Fruit fly (Drosophila melanogaster): ENCODE results near the gene CG15725.

The CG15725 gene

DNA sequence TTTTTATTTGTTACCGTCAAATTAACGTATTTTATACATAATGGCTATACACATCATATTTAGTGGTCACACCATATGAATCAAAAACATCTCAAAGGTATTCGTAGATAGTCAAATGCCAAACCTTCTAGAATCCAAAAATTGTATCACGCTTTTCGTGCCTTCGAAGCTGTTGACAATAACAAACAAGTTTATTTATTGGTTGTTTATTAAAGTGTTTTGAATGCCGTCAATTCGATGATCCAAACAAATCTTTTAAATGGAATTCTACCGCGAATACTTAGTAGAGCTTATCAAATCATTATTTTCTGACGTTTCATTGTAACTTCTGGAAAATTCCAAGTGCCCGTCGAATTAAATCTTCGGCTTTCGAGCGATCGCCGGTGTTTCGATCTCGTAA, 38.6 kb upstream of the CG15725 start:
- TF ChIP-seq psq (optimal IDR thresholded peaks at IDR 0.05) (no peak), Myc (optimal IDR thresholded peaks at IDR 0.05) (no peak), Sin3A (optimal IDR thresholded peaks at IDR 0.05) (no peak), insv (optimal IDR thresholded peaks at IDR 0.05) (no peak), ttk (optimal IDR thresholded peaks at IDR 0.05) (no peak)

DNA sequence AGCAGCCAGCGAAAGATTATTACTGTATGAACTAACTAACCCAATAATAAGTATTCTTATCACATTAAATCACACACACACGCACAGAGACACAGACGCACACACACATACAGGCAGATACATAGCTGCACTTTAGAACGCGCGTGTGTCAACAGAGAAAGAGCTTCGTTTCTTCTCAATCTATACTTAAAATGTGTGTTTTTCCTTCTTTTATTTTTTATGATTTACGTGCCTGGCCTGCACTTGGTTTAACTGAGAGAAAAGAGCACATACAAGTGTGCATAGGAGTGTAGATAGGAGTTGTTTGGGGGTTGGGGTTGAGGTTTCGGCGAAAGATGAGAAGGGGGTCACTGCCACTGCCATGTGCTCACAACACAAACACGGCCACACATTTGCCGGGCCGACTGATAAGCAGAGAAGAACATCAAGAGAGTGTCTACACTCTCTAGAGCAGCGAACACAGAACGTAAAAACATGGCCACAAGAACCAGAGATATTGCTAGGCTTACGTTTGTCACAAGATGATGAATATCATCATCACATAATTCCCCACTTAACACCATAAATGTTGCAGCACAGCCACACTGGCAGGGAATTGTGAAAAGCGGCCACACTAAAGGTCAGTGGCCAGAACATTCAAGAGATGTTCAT, 37.9 kb upstream of the CG15725 start:
- TF ChIP-seq psq (optimal IDR thresholded peaks at IDR 0.05) (no peak), h (optimal IDR thresholded peaks at IDR 0.05) (no peak), Myc (optimal IDR thresholded peaks at IDR 0.05) (no peak), insv (optimal IDR thresholded peaks at IDR 0.05) (no peak), Sin3A (optimal IDR thresholded peaks at IDR 0.05) (no peak), ttk (optimal IDR thresholded peaks at IDR 0.05) (no peak)

DNA sequence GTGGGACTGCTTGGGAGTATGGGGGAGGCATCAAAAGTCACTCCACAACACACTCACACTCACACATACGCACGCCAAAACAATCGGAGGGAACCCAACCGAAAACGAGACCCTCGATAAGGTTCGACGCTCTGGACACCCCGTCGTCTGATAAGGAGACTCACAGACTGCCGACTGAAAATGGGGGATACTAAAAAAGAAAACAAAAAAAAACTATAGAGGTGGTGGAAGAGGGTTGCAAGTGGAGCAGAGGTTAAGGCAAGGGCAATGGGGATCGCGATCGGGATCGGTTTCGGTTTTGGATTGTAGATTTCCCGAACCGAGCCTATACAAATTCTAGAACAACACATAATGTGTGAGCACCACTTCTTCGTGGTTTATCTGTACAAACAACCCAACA, 36.9 kb upstream of the CG15725 start:
- no peak for TF ChIP-seq Myc (optimal IDR thresholded peaks at IDR 0.05)
- TF ChIP-seq ttk (optimal IDR thresholded peaks at IDR 0.05): no peak
- TF ChIP-seq h (optimal IDR thresholded peaks at IDR 0.05): no peak
- no peak for TF ChIP-seq Sin3A (optimal IDR thresholded peaks at IDR 0.05)
- TF ChIP-seq psq (optimal IDR thresholded peaks at IDR 0.05): no peak
- TF ChIP-seq insv (optimal IDR thresholded peaks at IDR 0.05): no peak

DNA sequence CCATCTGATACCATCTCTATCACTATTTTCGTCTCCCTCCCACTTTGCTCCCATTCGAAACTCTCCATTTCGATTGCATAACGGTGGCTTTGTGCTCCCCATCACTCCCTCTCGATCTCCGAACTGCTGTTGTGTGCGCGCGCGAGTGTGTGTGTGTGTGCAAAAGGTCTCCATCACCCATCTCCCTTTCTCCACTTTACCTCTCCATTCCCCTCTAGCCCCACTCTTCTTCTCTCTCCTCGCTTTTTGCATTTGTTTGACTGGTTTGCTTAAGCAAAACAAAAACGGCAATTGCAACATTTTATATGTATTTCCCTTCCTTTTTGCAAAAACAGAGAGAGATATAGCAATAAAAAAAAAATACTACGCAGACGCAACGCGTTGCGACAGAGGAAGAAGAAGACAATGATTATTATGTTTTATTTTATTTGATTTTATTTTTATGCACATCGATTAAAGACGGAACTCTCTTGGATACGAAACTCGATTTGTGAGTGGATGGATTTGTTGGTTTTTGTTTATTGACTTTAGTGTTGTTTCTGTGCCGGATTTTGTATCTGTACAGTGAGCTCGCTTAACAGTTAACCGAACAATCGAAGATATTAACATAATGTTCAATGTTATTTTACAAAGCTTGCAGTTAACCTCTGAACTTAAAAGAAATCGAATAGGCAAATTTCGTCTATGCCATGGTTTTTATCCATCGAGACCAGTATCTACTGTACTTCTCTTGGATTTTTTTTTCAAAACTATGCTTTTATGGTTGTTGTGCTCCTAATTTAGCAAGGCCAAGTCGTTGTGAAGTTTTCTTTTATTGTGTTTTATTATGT, 35.8 kb upstream of the CG15725 start:
- no peak for TF ChIP-seq Myc (optimal IDR thresholded peaks at IDR 0.05)
- TF ChIP-seq ttk (optimal IDR thresholded peaks at IDR 0.05): no peak
- no peak for TF ChIP-seq insv (optimal IDR thresholded peaks at IDR 0.05)
- no peak for TF ChIP-seq h (optimal IDR thresholded peaks at IDR 0.05)
- TF ChIP-seq Sin3A (optimal IDR thresholded peaks at IDR 0.05): no peak
- TF ChIP-seq psq (optimal IDR thresholded peaks at IDR 0.05): no peak

DNA sequence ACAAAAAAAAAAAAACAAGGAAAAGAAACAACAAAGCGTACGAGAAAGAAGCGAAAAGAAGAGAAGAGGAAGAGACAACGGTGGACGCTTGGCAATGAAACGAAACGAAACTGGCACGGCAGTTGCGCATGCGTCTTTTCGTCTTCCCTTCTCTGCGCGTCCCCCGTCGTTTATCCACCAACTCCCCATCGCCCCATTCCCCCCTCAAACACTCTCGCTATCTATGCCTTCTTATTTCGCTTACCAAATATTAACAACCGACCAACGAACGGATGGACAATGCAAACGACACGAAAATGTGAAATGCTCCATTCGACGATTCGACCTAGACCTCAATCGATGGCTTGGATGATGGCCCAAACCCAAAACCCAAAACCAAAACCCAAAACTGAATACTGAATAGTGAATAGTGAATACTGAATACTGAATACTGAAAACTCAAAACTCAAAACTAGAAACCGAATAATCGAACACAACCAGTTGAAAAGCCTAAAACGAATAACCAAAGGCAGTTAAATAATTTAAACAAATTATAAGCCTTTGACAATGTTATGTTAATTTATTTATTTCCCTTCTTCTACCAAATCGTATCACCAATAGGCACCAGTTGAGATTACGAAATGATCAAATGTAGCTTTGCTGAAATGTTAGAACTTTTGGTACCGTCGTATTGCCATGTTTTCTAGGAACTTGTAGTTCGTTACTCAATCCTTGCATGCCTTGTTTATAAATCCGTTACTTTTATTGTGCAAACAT, 34.9 kb upstream of the CG15725 start:
- TF ChIP-seq ttk (optimal IDR thresholded peaks at IDR 0.05) (no peak), h (optimal IDR thresholded peaks at IDR 0.05) (no peak), Sin3A (optimal IDR thresholded peaks at IDR 0.05) (no peak), Myc (optimal IDR thresholded peaks at IDR 0.05) (no peak), insv (optimal IDR thresholded peaks at IDR 0.05) (no peak), psq (optimal IDR thresholded peaks at IDR 0.05) (no peak)

DNA sequence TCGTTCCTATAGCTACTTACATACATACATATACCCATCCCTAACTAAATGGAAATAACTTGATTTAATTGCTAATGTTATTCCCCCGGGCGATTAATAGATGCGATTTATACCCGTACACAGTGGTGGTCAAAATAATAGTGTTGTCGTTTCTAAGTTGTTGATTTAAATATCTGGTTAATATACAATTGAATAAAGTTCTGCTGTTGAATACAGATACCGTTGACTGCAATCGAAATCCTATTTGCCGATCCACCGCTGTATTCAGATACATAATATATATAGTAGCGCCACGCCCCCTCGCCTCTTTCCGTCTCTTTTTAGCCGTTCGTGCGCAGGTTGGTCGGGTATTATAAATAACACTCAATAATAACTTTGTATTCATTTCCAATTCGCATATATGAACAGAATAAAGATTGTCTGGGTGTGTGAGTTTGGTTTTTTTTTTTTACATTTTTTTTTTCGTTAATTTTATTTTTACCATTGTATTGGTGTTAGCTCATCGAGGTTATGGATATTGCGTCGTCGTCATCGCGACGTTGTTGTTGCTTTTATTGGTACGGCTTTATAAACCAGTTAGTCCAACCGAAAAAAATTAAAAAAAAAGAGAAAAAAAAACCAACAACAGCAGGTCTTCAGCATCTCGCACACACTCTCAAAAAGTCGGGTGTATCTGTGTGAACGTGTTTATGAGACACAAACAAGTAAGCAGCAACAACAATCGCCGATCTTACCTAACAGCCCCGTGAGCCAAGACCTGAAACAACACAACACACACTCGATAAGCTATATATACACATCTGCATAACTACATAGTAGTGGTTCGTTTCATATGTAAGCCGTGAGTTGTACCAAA, 33.1 kb upstream of the CG15725 start:
- TF ChIP-seq insv (optimal IDR thresholded peaks at IDR 0.05) (no peak), Myc (optimal IDR thresholded peaks at IDR 0.05) (no peak)

DNA sequence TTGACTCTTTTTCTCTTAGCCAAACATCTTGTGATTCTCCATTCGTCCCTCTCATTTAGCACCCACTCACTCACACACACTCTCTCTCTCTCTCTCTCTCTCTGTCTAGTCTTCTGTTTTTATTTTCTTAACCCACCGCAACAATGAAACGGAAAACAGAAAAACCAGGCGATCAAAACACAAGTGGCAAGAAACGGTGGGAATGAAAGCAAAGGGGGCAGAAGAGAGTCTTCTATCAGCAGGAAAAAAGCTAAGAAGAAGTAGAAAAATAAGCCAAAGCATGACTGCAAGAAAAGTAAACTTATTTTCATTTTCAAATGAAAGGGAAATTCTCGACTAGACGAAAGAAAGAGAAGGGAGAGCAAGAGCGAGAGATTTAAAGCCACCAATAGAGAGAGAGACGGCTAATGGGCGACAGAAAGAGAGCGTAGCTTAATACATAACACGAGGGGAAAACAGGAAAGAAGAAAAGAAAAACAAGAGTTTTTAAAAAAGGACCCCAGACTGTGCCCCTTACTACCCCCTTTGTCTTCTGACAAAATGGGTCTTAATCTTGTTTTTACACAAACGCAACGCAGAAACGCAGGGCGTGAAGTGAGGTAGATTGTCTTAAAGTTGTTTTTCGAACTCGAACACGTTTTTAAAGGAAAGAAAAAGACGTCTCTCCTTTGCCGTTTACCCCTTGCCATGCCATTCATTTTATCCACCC, 31.7 kb upstream of the CG15725 start:
- TF ChIP-seq psq (optimal IDR thresholded peaks at IDR 0.05): no peak
- no peak for TF ChIP-seq ttk (optimal IDR thresholded peaks at IDR 0.05)
- TF ChIP-seq insv (optimal IDR thresholded peaks at IDR 0.05): no peak
- TF ChIP-seq h (optimal IDR thresholded peaks at IDR 0.05): no peak
- no peak for TF ChIP-seq Sin3A (optimal IDR thresholded peaks at IDR 0.05)
- no peak for TF ChIP-seq Myc (optimal IDR thresholded peaks at IDR 0.05)

DNA sequence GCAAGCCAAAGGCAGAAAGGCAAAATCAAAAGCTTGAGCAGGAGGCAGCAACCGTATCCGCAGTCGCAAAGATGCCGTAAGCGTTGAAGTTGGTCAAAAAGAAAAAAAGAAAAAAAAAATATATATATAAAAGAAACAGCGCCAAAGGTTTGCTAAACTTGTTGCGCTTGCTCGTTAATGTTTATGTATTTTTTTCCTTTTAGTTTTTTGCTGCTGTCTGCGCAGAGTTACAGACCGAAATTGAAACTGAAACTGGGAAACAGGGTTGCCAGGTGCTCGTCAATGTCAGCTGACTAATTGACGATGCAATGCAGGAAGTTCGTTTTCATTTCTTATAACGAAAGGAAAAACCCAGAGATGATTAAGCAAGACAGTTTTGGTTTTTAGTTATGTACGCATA, 30.4 kb upstream of the CG15725 start:
- TF ChIP-seq Sin3A (optimal IDR thresholded peaks at IDR 0.05) (no peak), psq (optimal IDR thresholded peaks at IDR 0.05) (no peak), h (optimal IDR thresholded peaks at IDR 0.05) (no peak), insv (optimal IDR thresholded peaks at IDR 0.05) (no peak), ttk (optimal IDR thresholded peaks at IDR 0.05) (no peak), Myc (optimal IDR thresholded peaks at IDR 0.05) (no peak)

DNA sequence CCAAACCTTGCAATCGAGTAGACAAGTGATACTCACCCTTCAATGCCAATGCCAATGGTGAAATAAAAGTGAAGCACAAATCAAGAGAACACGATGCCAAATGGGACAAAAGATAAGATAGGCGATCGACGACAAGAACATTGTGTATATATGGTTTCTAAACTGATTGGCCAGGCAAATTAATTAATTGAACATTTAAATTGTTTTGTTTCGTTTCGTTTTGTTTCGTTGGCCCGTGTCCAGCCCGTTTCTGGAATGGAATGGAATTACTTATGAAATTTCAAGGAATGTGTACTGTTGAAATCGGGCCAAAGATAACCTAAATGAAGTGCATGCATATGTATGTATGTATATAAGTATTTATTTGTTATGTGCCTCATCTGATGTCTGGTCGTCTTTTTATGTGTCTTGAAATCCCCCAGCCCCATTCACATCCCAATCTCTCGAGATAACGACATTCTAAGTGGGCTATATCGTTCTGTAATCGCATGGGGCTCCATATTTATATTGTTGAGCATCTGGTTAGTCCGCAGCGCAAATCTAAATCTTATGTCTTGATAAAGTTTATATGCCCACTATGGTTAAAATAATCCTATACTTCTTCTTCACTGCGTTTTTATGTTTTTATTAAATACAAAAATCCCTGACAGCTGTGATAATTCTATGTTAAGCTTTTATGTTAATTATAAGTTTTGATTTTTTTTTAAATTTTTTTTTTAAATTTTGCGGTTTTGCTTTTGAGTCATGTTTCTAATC, 29.7 kb upstream of the CG15725 start:
- no peak for TF ChIP-seq Myc (optimal IDR thresholded peaks at IDR 0.05)
- TF ChIP-seq h (optimal IDR thresholded peaks at IDR 0.05): no peak
- no peak for TF ChIP-seq insv (optimal IDR thresholded peaks at IDR 0.05)
- TF ChIP-seq Sin3A (optimal IDR thresholded peaks at IDR 0.05): no peak

DNA sequence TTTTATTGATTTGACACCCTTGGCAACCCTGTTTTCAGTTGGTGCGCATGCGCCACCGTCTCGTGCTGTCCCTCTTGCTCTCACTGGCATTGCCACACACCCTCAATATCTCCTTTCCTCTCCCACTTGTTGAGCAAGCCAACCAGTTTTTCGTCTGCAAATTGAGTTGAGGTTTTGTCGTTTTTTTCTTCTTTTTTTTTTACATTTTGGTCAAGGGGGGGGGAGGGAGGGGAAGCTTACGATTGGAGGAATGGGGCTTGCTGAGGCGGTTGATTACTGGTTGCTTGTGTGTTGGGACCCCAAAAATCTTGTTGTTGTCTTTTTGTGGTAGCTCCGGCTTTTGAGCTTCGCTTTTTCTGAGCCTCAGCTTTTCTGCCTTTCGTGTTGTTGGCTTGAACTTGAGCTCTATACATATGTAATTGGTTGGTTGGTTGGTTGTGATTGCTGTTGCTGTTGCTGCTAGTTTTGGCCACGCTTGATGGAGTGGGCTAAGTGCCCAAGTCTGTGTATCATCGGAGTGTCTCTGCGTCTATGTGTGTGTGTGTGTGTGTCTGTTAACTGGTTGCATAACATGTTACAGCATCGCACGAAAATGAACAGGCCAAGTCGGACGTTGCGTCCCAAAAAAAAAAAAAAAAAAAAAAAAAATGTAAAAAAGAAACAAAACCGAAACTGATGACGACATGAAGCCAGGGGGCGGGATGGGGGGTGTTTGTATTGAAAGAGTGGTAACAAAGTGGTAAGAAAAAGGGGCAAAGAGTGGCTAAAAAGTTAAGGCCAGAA, 28.9 kb upstream of the CG15725 start:
- TF ChIP-seq psq (optimal IDR thresholded peaks at IDR 0.05) (no peak), ttk (optimal IDR thresholded peaks at IDR 0.05) (no peak), h (optimal IDR thresholded peaks at IDR 0.05) (no peak), Sin3A (optimal IDR thresholded peaks at IDR 0.05) (no peak), insv (optimal IDR thresholded peaks at IDR 0.05) (no peak), Myc (optimal IDR thresholded peaks at IDR 0.05) (no peak)

Data from Kc167 (cell line).